Fruit fly (Drosophila melanogaster) whole organism, wandering third instar larva: ENCODE results near the gene Nxf3.

Experiments used
- Abd-B ChIP-seq: fragments of >200 bp; optimal IDR thresholded peaks from 2 replicates; lab custom pipeline; 2017; ENCODE audit warnings: missing biosample characterization, missing genetic modification characterization
- CG32264 ChIP-seq: fragments of 200-800 bp; sonication (Bioruptor generic); optimal IDR thresholded peaks from 2 replicates; lab custom pipeline; 2016; ENCODE audit warnings: missing biosample characterization, missing genetic modification characterization
- CG9705 ChIP-seq: fragments of 200-800 bp; sonication (Bioruptor generic); optimal IDR thresholded peaks from 2 replicates; lab custom pipeline; 2018; ENCODE audit warnings: missing biosample characterization, mild to moderate bottlenecking, missing genetic modification characterization
- CrebA ChIP-seq: fragments of 200-800 bp; sonication (Bioruptor generic); optimal IDR thresholded peaks from 2 replicates; lab custom pipeline; 2016; ENCODE audit warnings: missing biosample characterization, mild to moderate bottlenecking, missing genetic modification characterization, borderline replicate concordance
- Dfd ChIP-seq: fragments of >200 bp; optimal IDR thresholded peaks from 2 replicates; lab custom pipeline; 2017; ENCODE audit warnings: missing biosample characterization, missing genetic modification characterization
- Dif ChIP-seq: fragments of 200-275, 200-300 bp; sonication (Bioruptor generic); optimal IDR thresholded peaks from 2 replicates; lab custom pipeline; 2018; ENCODE audit warnings: missing biosample characterization, missing genetic modification characterization; ENCODE audit not compliant: partially characterized antibody
- GATAd ChIP-seq: sonication (Bioruptor generic); optimal IDR thresholded peaks from 2 replicates; lab custom pipeline; 2016; ENCODE audit warnings: missing biosample characterization, missing genetic modification characterization
- HLH106 ChIP-seq: fragments of 200-800 bp; optimal IDR thresholded peaks from 3 replicates; lab custom pipeline; 2019; ENCODE audit warnings: missing biosample characterization, mild to moderate bottlenecking, missing genetic modification characterization, moderate library complexity
- Hnf4 ChIP-seq: fragments of 200-800 bp; sonication (Bioruptor generic); optimal IDR thresholded peaks from 2 replicates; lab custom pipeline; 2016; ENCODE audit warnings: missing biosample characterization, mild to moderate bottlenecking, missing genetic modification characterization
- Hr78 ChIP-seq: fragments of >200 bp; optimal IDR thresholded peaks from 2 replicates; lab custom pipeline; 2017; ENCODE audit warnings: missing biosample characterization, missing genetic modification characterization
- Hr83 ChIP-seq: fragments of 200-300 bp; sonication (Bioruptor generic); optimal IDR thresholded peaks from 2 replicates; lab custom pipeline; 2016; ENCODE audit warnings: missing biosample characterization, mild to moderate bottlenecking, missing genetic modification characterization, moderate library complexity; ENCODE audit not compliant: poor library complexity, severe bottlenecking
- Jra ChIP-seq: sonication (Bioruptor generic); optimal IDR thresholded peaks from 2 replicates; lab custom pipeline; 2016; ENCODE audit warnings: missing biosample characterization, missing genetic modification characterization
- Mio ChIP-seq: sonication (Bioruptor generic); optimal IDR thresholded peaks from 2 replicates; lab custom pipeline; 2016; ENCODE audit warnings: missing biosample characterization, missing genetic modification characterization
- Myc ChIP-seq: fragments of >200 bp; optimal IDR thresholded peaks from 2 replicates; lab custom pipeline; 2017
- N ChIP-seq: fragments of >200 bp; optimal IDR thresholded peaks from 2 replicates; lab custom pipeline; 2018; ENCODE audit warnings: missing biosample characterization, missing external identifiers, missing genetic modification characterization
- OdsH ChIP-seq: fragments of 200-800 bp; sonication (Bioruptor generic); optimal IDR thresholded peaks from 2 replicates; lab custom pipeline; 2016; ENCODE audit warnings: missing biosample characterization, mild to moderate bottlenecking, missing genetic modification characterization
- Rel ChIP-seq, 2 experiments: fragments of 200-800 bp; sonication (Bioruptor generic) in 1 of 2; optimal IDR thresholded peaks; 2 replicates in 1 of 2; 3 replicates in 1 of 2; lab custom pipeline; 2016 to 2019; ENCODE audit warnings: mild to moderate bottlenecking in 2 of 2, missing biosample characterization in 2 of 2, missing genetic modification characterization in 2 of 2, moderate library complexity in 1 of 2
- Sp1 ChIP-seq: fragments of 200-800 bp; sonication (Bioruptor generic); optimal IDR thresholded peaks from 3 replicates; lab custom pipeline; 2019; ENCODE audit warnings: missing biosample characterization, mild to moderate bottlenecking, missing genetic modification characterization, moderate library complexity
- Vsx2 ChIP-seq: fragments of 200-300, 225-300 bp; sonication (Bioruptor generic); optimal IDR thresholded peaks from 2 replicates; lab custom pipeline; 2018; ENCODE audit warnings: missing biosample characterization, missing genetic modification characterization; ENCODE audit not compliant: partially characterized antibody
- br ChIP-seq: fragments of 200-800 bp; sonication (Bioruptor generic); optimal IDR thresholded peaks from 2 replicates; lab custom pipeline; 2016; ENCODE audit warnings: missing biosample characterization, missing genetic modification characterization
- brk ChIP-seq: fragments of 200-800 bp; sonication (Bioruptor generic); optimal IDR thresholded peaks from 2 replicates; lab custom pipeline; 2016; ENCODE audit warnings: missing biosample characterization, mild to moderate bottlenecking, missing genetic modification characterization
- dl ChIP-seq, 2 experiments: fragments of 175-275, 200-275 bp in 1 of 2; fragments of 200-275 bp in 1 of 2; sonication (Bioruptor generic); optimal IDR thresholded peaks; lab custom pipeline; 2018; ENCODE audit warnings: mild to moderate bottlenecking in 2 of 2, missing biosample characterization in 2 of 2, missing genetic modification characterization in 2 of 2, moderate library complexity in 2 of 2; ENCODE audit not compliant: partially characterized antibody in 2 of 2, insufficient read depth in 1 of 2
- dmrt93B ChIP-seq: fragments of 200-800 bp; sonication (Bioruptor generic); optimal IDR thresholded peaks from 2 replicates; lab custom pipeline; 2018; ENCODE audit warnings: missing biosample characterization, mild to moderate bottlenecking, missing genetic modification characterization
- dsf ChIP-seq: sonication (Bioruptor generic); optimal IDR thresholded peaks from 2 replicates; lab custom pipeline; 2016; ENCODE audit warnings: missing biosample characterization, missing genetic modification characterization, borderline replicate concordance
- ey ChIP-seq: fragments of 200-800 bp; sonication (Bioruptor generic); optimal IDR thresholded peaks from 2 replicates; lab custom pipeline; 2016; ENCODE audit warnings: missing biosample characterization, missing genetic modification characterization
- foxo ChIP-seq, 2 experiments: fragments of 200-800 bp; sonication (Bioruptor generic); optimal IDR thresholded peaks; 2 replicates in 1 of 2; 3 replicates in 1 of 2; lab custom pipeline; 2016 to 2017; ENCODE audit warnings: missing biosample characterization in 2 of 2, missing genetic modification characterization in 2 of 2
- fru ChIP-seq: fragments of 200-800 bp; sonication (Bioruptor generic); optimal IDR thresholded peaks from 3 replicates; lab custom pipeline; 2016; ENCODE audit warnings: missing biosample characterization, mild to moderate bottlenecking, missing genetic modification characterization
- h ChIP-seq: fragments of 200-800 bp; sonication (Bioruptor generic); optimal IDR thresholded peaks from 3 replicates; lab custom pipeline; 2016; ENCODE audit warnings: missing biosample characterization, mild to moderate bottlenecking, missing genetic modification characterization
- jim ChIP-seq: fragments of 175-275, 200-325 bp; sonication (Bioruptor generic); optimal IDR thresholded peaks from 2 replicates; lab custom pipeline; 2016; ENCODE audit warnings: missing biosample characterization, mild to moderate bottlenecking, missing genetic modification characterization
- lola ChIP-seq: fragments of >200 bp; optimal IDR thresholded peaks from 2 replicates; lab custom pipeline; 2017; ENCODE audit warnings: missing biosample characterization, missing genetic modification characterization
- pan ChIP-seq: fragments of >200 bp; optimal IDR thresholded peaks from 2 replicates; lab custom pipeline; 2017
- psq ChIP-seq: fragments of 200-800 bp; sonication (Bioruptor generic); optimal IDR thresholded peaks from 3 replicates; lab custom pipeline; 2017; ENCODE audit warnings: missing biosample characterization, mild to moderate bottlenecking, missing genetic modification characterization, moderate library complexity
- rgr ChIP-seq: fragments of 200-800 bp; sonication (Bioruptor generic); optimal IDR thresholded peaks from 3 replicates; lab custom pipeline; 2016; ENCODE audit warnings: missing biosample characterization, mild to moderate bottlenecking, missing genetic modification characterization
- sage ChIP-seq: fragments of 200-800 bp; sonication (Bioruptor generic); optimal IDR thresholded peaks from 2 replicates; lab custom pipeline; 2016; ENCODE audit warnings: missing biosample characterization, mild to moderate bottlenecking, missing genetic modification characterization
- sv ChIP-seq: fragments of 200-800 bp; sonication (Bioruptor generic); optimal IDR thresholded peaks from 3 replicates; lab custom pipeline; 2016; ENCODE audit warnings: missing biosample characterization, missing genetic modification characterization
- tai ChIP-seq: sonication (Bioruptor generic); optimal IDR thresholded peaks from 2 replicates; lab custom pipeline; 2016; ENCODE audit warnings: missing biosample characterization, missing genetic modification characterization
- usp ChIP-seq: fragments of >200 bp; optimal IDR thresholded peaks from 2 replicates; lab custom pipeline; 2017; ENCODE audit warnings: missing biosample characterization, missing genetic modification characterization
- woc ChIP-seq: sonication (Bioruptor generic); optimal IDR thresholded peaks from 2 replicates; lab custom pipeline; 2016; ENCODE audit warnings: missing biosample characterization, mild to moderate bottlenecking, missing genetic modification characterization

Gene Nxf3

DNA sequence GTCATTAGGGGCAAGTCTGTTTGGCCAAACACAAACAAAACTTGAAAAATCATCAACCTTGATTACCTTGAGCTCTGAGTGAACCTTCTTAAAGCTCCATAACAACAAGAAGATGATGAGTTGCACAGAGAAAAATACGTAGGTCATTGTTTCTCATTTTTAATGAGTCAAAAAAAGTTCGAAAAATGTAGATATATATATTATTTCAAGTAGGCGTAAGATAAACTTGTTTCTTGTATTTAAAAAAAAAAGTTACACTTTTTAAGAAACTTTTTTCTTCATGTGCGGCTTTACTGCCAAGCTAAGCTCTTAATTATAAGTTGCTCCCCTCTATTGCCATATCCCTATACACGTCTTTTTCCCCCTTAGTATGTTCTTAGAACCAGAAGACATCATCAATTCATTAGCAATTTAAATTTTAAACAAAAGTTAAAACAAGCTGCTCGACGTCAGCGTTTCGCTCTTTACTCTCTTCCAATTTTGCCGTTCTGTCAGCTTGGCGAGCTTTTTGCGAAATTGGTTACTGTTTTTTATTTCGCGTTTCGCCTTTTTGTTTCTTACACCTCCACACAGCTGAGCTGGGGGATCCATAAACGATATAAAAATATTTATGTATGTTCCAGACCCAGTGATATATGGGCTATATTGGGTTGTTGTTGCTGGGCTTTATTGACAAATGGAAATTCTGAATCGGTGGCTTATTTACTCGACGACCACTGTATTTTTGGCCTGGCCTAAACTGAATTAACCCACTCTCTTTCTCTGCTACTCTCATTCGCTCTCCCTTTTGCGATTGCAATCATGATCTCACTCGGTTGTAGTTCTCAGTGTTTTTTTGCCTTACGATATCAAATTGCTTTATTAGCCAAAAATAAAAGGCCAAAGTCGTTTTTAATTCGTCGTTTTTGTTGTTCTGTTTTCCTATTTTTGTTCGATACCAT, 41.4 kb upstream of the Nxf3 start:
- TF ChIP-seq usp (GFP tag; lab: Kevin White, UChicago) (no peak), Dif (GFP tag; lab: Kevin White, UChicago) (peak; percentile 41), GATAd (peak; percentile 15), brk (GFP tag; lab: Kevin White, UChicago) (no peak), Hnf4 (peak; percentile 50), dsf (GFP tag; lab: Kevin White, UChicago) (no peak), sv (GFP tag; lab: Kevin White, UChicago) (no peak), woc (GFP tag; lab: Kevin White, UChicago) (peak; percentile 12), dmrt93B (GFP tag; lab: Kevin White, UChicago) (no peak), ey (GFP tag; lab: Kevin White, UChicago) (peak; percentile 57), dl (GFP tag; optimal IDR thresholded peaks at IDR 0.05; lab: Kevin White, UChicago; ENCODE audit: insufficient read depth in 1 of 2, partially characterized antibody in 2 of 2) (peak; percentile 3 to 35), Abd-B (GFP tag; lab: Kevin White, UChicago) (no peak), CrebA (no peak), foxo (GFP tag; optimal IDR thresholded peaks at IDR 0.05; lab: Kevin White, UChicago) (peak in 1 of 2 experiments; percentile 56), Mio (no peak), HLH106 (tag; lab: Kevin White, UChicago) (peak; percentile 38), psq (GFP tag; lab: Kevin White, UChicago) (peak; percentile 33), h (peak; percentile 71), rgr (GFP tag; lab: Kevin White, UChicago) (peak; percentile 54), tai (no peak), Vsx2 (GFP tag; lab: Kevin White, UChicago) (peak; percentile 6), CG9705 (peak; percentile 52), Hr83 (GFP tag; lab: Kevin White, UChicago) (peak; percentile 97), CG32264 (GFP tag; lab: Kevin White, UChicago) (no peak), fru (peak; percentile 49), Jra (GFP tag; lab: Kevin White, UChicago) (no peak), sage (no peak), Dfd (GFP tag; lab: Kevin White, UChicago) (no peak), Myc (lab: Kevin White, UChicago) (no peak), lola (peak; percentile 70), Hr78 (GFP tag; lab: Kevin White, UChicago) (no peak), jim (peak; percentile 76), N (no peak), Sp1 (GFP tag; lab: Kevin White, UChicago) (peak; percentile 56), OdsH (GFP tag; lab: Kevin White, UChicago) (peak; percentile 43), pan (no peak), Rel (GFP tag; optimal IDR thresholded peaks at IDR 0.05; lab: Kevin White, UChicago) (no peak), Rel (tag; optimal IDR thresholded peaks at IDR 0.05; lab: Kevin White, UChicago) (peak; percentile 9), br (peak; percentile 54)

- TF ChIP-seq lola (no peak), dsf (GFP tag; lab: Kevin White, UChicago) (no peak), dl (GFP tag; optimal IDR thresholded peaks at IDR 0.05; lab: Kevin White, UChicago; ENCODE audit: insufficient read depth in 1 of 2, partially characterized antibody in 2 of 2) (no peak), brk (GFP tag; lab: Kevin White, UChicago) (no peak), Vsx2 (GFP tag; lab: Kevin White, UChicago) (no peak), woc (GFP tag; lab: Kevin White, UChicago) (peak; percentile 7), Rel (GFP tag; optimal IDR thresholded peaks at IDR 0.05; lab: Kevin White, UChicago) (no peak), Rel (tag; optimal IDR thresholded peaks at IDR 0.05; lab: Kevin White, UChicago) (no peak), Myc (lab: Kevin White, UChicago) (no peak), Jra (GFP tag; lab: Kevin White, UChicago) (no peak), jim (no peak), Hr78 (GFP tag; lab: Kevin White, UChicago) (no peak), ey (GFP tag; lab: Kevin White, UChicago) (peak; percentile 3), rgr (GFP tag; lab: Kevin White, UChicago) (peak; percentile 48), Dif (GFP tag; lab: Kevin White, UChicago) (no peak), HLH106 (tag; lab: Kevin White, UChicago) (no peak), h (peak; percentile 18), tai (no peak), Sp1 (GFP tag; lab: Kevin White, UChicago) (peak; percentile 10), fru (no peak), CrebA (no peak), Hr83 (GFP tag; lab: Kevin White, UChicago) (peak; percentile 84), br (peak; percentile 10), GATAd (no peak), Mio (no peak), OdsH (GFP tag; lab: Kevin White, UChicago) (no peak), sage (no peak), foxo (GFP tag; optimal IDR thresholded peaks at IDR 0.05; lab: Kevin White, UChicago) (peak in 1 of 2 experiments; percentile 21)
Observed at dm6 chr3L:13924646-13925045, 40.4 kb upstream of the Nxf3 start.
